Worm (Caenorhabditis elegans) whole organism, L3 larva: ENCODE measurements around the gene rsf-1.

Source experiments
- ceh-82 ChIP-seq: fragments of 150-350 bp; optimal IDR thresholded peaks from 2 replicates; lab custom pipeline; 2014; ENCODE audit warnings: missing biosample characterization, missing genetic modification characterization
- mdl-1 ChIP-seq: fragments of 150-350 bp; optimal IDR thresholded peaks from 2 replicates; lab custom pipeline; 2014; ENCODE audit warnings: missing biosample characterization, missing genetic modification characterization
- nhr-23 ChIP-seq: fragments of 150-350 bp; optimal IDR thresholded peaks from 2 replicates; lab custom pipeline; 2014; ENCODE audit warnings: missing biosample characterization, missing genetic modification reagents, missing genetic modification characterization
- nhr-237 ChIP-seq: fragments of 150-350 bp; optimal IDR thresholded peaks from 2 replicates; lab custom pipeline; 2014; ENCODE audit warnings: missing biosample characterization, missing genetic modification characterization
- nhr-76 ChIP-seq: fragments of 150-350 bp; sonication (generic microtip); optimal IDR thresholded peaks from 5 replicates; lab custom pipeline; 2014; ENCODE audit warnings: missing biosample characterization, missing genetic modification characterization
- pha-4 ChIP-seq: fragments of 150-350 bp; optimal IDR thresholded peaks from 2 replicates; lab custom pipeline; 2014; ENCODE audit warnings: missing biosample characterization, missing genetic modification reagents, missing genetic modification characterization
- zag-1 ChIP-seq: fragments of 150-350 bp; optimal IDR thresholded peaks from 2 replicates; lab custom pipeline; 2014; ENCODE audit warnings: missing biosample characterization, missing genetic modification characterization

- TF ChIP-seq ceh-82 (tag; lab: Kevin White, UChicago) (no peak), zag-1 (tag; lab: Kevin White, UChicago) (no peak), nhr-23 (tag; lab: Kevin White, UChicago) (no peak), nhr-76 (no peak), mdl-1 (tag; lab: Kevin White, UChicago) (no peak), pha-4 (tag; lab: Kevin White, UChicago) (no peak), nhr-237 (tag; lab: Kevin White, UChicago) (no peak)
These were observed 23.2 kb upstream of the rsf-1 start for ce11 chrII:11283013-11283412.
